Worm (Caenorhabditis elegans) whole organism, L4/young adult: ENCODE measurements around the gene fipr-14.

Source experiments
- W03F9.2 ChIP-seq: fragments of 150-350 bp; optimal IDR thresholded peaks from 2 replicates; lab custom pipeline; 2014; ENCODE audit warnings: missing biosample characterization, missing genetic modification characterization
- dao-5 ChIP-seq: sonication (generic microtip); optimal IDR thresholded peaks from 2 replicates; lab custom pipeline; 2016; ENCODE audit warnings: missing genotype, missing genetic modification characterization, moderate library complexity, missing compliant biosample characterization
- him-1 ChIP-seq: sonication (generic microtip); optimal IDR thresholded peaks from 2 replicates; lab custom pipeline; 2016; ENCODE audit warnings: missing genotype, missing genetic modification reagents, missing genetic modification characterization, missing compliant biosample characterization

fipr-14 gene

ce11 chrIV:10894255-10894654, 17.3 kb downstream of the fipr-14 start, which contains the start of gene srlf-14:
Gene srlf-14 (minus strand): TSS chrIV:10894355.
- TF ChIP-seq W03F9.2 (tag; lab: Kevin White, UChicago): no peak
- TF ChIP-seq dao-5 (tag; lab: Kevin White, UChicago): no peak

ce11 chrIV:10896512-10896911, 19.6 kb downstream of the fipr-14 start, which contains the start of gene srlf-13:
Gene srlf-13 (minus strand): TSS chrIV:10896612.
- TF ChIP-seq dao-5 (tag; lab: Kevin White, UChicago): no peak
- no peak for TF ChIP-seq W03F9.2 (tag; lab: Kevin White, UChicago)
- no peak for TF ChIP-seq him-1 (tag; lab: Kevin White, UChicago)

ce11 chrIV:10898160-10898559, 21.2 kb downstream of the fipr-14 start:
- TF ChIP-seq W03F9.2 (tag; lab: Kevin White, UChicago) (no peak), dao-5 (tag; lab: Kevin White, UChicago) (no peak), him-1 (tag; lab: Kevin White, UChicago) (no peak)

- TF ChIP-seq him-1 (tag; lab: Kevin White, UChicago) (no peak), W03F9.2 (tag; lab: Kevin White, UChicago) (no peak), dao-5 (tag; lab: Kevin White, UChicago) (no peak)
These were observed 22.1 kb downstream of the fipr-14 start, which contains the start of the genes F13E9.9 and F13E9.19 for ce11 chrIV:10899091-10899490. Gene F13E9.9 (minus strand): TSS chrIV:10899191. Gene F13E9.19 (plus strand): TSS chrIV:10899406.

ce11 chrIV:10900083-10900482, 23.1 kb downstream of the fipr-14 start, which contains the start of gene srlf-30:
Gene srlf-30 (plus strand): TSS chrIV:10900383.
- TF ChIP-seq him-1 (tag; lab: Kevin White, UChicago) (no peak), dao-5 (tag; lab: Kevin White, UChicago) (no peak), W03F9.2 (tag; lab: Kevin White, UChicago) (no peak)

ce11 chrIV:10902476-10902875, 25.5 kb downstream of the fipr-14 start:
- TF ChIP-seq him-1 (tag; lab: Kevin White, UChicago) (no peak), dao-5 (tag; lab: Kevin White, UChicago) (no peak), W03F9.2 (tag; lab: Kevin White, UChicago) (no peak)

ce11 chrIV:10904282-10904681, 27.3 kb downstream of the fipr-14 start, which contains the start of gene ZK596.3:
Gene ZK596.3 (minus strand): TSS chrIV:10904382.
- TF ChIP-seq him-1 (tag; lab: Kevin White, UChicago) (no peak), W03F9.2 (tag; lab: Kevin White, UChicago) (no peak), dao-5 (tag; lab: Kevin White, UChicago) (no peak)

ce11 chrIV:10909206-10909605, 32.3 kb downstream of the fipr-14 start, which contains the start of gene ZK596.2:
Gene ZK596.2 (minus strand): TSS chrIV:10909306.
- TF ChIP-seq W03F9.2 (tag; lab: Kevin White, UChicago) (no peak), dao-5 (tag; lab: Kevin White, UChicago) (no peak), him-1 (tag; lab: Kevin White, UChicago) (no peak)

- TF ChIP-seq him-1 (tag; lab: Kevin White, UChicago) (no peak), W03F9.2 (tag; lab: Kevin White, UChicago) (no peak), dao-5 (tag; lab: Kevin White, UChicago) (no peak)
These were observed 32.8 kb downstream of the fipr-14 start, which contains the start of gene pyk-2 for ce11 chrIV:10909708-10910107. Gene pyk-2 (plus strand): TSS chrIV:10909913.

ce11 chrIV:10913081-10913480, 36.1 kb downstream of the fipr-14 start, which contains the start of gene ZK593.2:
Gene ZK593.2 (plus strand): TSS chrIV:10913381.
- no peak for TF ChIP-seq W03F9.2 (tag; lab: Kevin White, UChicago)
- no peak for TF ChIP-seq him-1 (tag; lab: Kevin White, UChicago)
- no peak for TF ChIP-seq dao-5 (tag; lab: Kevin White, UChicago)

- TF ChIP-seq dao-5 (tag; lab: Kevin White, UChicago): no peak
These were observed 38.4 kb downstream of the fipr-14 start, which contains the start of gene ZK593.3 for ce11 chrIV:10915388-10915787. Gene ZK593.3 (plus strand): TSS chrIV:10915688.

- TF ChIP-seq dao-5 (tag; lab: Kevin White, UChicago): no peak
- TF ChIP-seq W03F9.2 (tag; lab: Kevin White, UChicago): no peak
These were observed 39.2 kb downstream of the fipr-14 start for ce11 chrIV:10916134-10916533.

ce11 chrIV:10918877-10919560, 42.1 kb downstream of the fipr-14 start:
- TF ChIP-seq dao-5 (tag; lab: Kevin White, UChicago) (no peak), W03F9.2 (tag; lab: Kevin White, UChicago) (peak; percentile 82)

- TF ChIP-seq W03F9.2 (tag; lab: Kevin White, UChicago) (no peak), him-1 (tag; lab: Kevin White, UChicago) (no peak), dao-5 (tag; lab: Kevin White, UChicago) (no peak)
These were observed 42.8 kb downstream of the fipr-14 start, which contains the start of gene rbr-2 for ce11 chrIV:10919770-10920169. Gene rbr-2 (plus strand): TSS chrIV:10920070.
